Worm (Caenorhabditis elegans): ENCODE data around the gene C10G8.2.
A peak's percentile ranks its signal among the peaks of the same experiment; 100 is the strongest.

C10G8.2 gene

ce11 chrV:5275426-5276007 lies 38.7 kb upstream of the C10G8.2 start:
- TF ChIP-seq sptf-1 (tag; optimal IDR thresholded peaks at IDR 0.05), result no peak
- peak; percentile 14 for TF ChIP-seq nhr-90 (tag; optimal IDR thresholded peaks at IDR 0.05; ENCODE audit: poor library complexity)
- no peak for TF ChIP-seq efl-1 (optimal IDR thresholded peaks at IDR 0.05)
- TF ChIP-seq efl-1 (GFP tag; optimal IDR thresholded peaks at IDR 0.05 in 1 of 2), result peak in 1 of 2 experiments; percentile 39
- peak; percentile 69 for TF ChIP-seq nhr-85 (tag)
- no peak for TF ChIP-seq aly-2 (tag; optimal IDR thresholded peaks at IDR 0.05)

DNA sequence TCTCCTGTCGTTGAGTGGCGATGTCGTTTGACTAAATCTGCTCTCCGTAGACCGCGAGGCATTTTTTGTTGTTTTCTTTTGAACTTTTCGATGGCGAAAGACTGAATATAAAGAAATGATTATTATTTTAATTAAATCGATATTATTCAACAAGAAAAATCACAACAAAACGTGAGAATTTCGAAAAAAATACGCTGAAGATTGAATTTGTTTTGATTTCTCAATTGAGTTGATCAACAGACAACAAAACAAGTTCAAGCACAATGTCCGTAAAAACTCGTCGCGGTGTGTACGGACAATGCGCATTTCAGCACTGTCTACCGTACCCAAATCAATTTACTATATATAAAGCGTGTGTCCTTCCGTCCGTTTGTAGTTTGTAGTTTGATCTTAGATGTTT lies 36.2 kb upstream of the C10G8.2 start, which contains the start of gene B0238.9:
Gene B0238.9, minus strand, starts transcription at position 101 of the 400 bp plus-strand sequence.
- TF ChIP-seq ets-5 (GFP tag; IDR thresholded peaks at IDR 0.05) (no peak), mdl-1 (tag; optimal IDR thresholded peaks at IDR 0.05) (no peak), ceh-88 (GFP tag; IDR thresholded peaks at IDR 0.05) (no peak), vab-15 (tag; optimal IDR thresholded peaks at IDR 0.05) (no peak), lin-15B (tag; optimal IDR thresholded peaks at IDR 0.05) (no peak), nhr-71 (tag; optimal IDR thresholded peaks at IDR 0.05) (no peak), egl-13 (tag; optimal IDR thresholded peaks at IDR 0.05) (no peak), xbp-1 (tag; optimal IDR thresholded peaks at IDR 0.05) (no peak), mab-9 (GFP tag; IDR thresholded peaks at IDR 0.05) (no peak), skn-1 (tag; optimal IDR thresholded peaks at IDR 0.05) (no peak), C16A3.4 (tag; optimal IDR thresholded peaks at IDR 0.05) (no peak), ama-1 (optimal IDR thresholded peaks at IDR 0.05) (no peak), F16B12.6 (tag; optimal IDR thresholded peaks at IDR 0.05) (no peak), ces-1 (GFP tag; optimal IDR thresholded peaks at IDR 0.05) (no peak), lin-39 (tag; optimal IDR thresholded peaks at IDR 0.05) (no peak), nhr-84 (tag; optimal IDR thresholded peaks at IDR 0.05) (no peak), unc-30 (tag; optimal IDR thresholded peaks at IDR 0.05) (no peak), C04F5.9 (tag; optimal IDR thresholded peaks at IDR 0.05) (no peak)

ce11 chrV:5284270-5284980 lies 29.8 kb upstream of the C10G8.2 start:
- TF ChIP-seq ceh-8 (GFP tag; optimal IDR thresholded peaks at IDR 0.05) (peak; percentile 35), ceh-63 (GFP tag; optimal IDR thresholded peaks at IDR 0.05) (peak; percentile 46)

DNA sequence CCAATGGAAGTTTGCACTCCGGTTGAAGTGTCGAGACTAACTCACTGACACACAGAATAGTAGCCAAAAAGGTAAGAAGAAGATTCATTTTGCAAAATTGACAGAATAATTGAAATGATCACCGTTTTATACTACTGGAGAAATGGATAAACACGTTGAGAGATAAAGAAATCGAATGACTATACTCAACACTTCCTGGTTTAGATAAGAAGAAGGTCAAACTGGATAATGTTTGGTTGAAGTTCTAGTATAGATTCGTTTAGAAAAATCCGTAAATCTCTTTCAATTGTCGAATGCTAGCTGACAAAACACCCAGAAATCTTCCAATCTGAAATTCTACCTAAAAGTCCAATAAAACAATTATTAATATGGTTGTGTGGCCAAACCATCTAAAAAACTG lies 26.9 kb upstream of the C10G8.2 start, which contains the start of gene Y49G5A.1:
Gene Y49G5A.1, minus strand, starts transcription at position 101 of the 400 bp plus-strand sequence.
- no peak for TF ChIP-seq F16B12.6 (tag; optimal IDR thresholded peaks at IDR 0.05)
- TF ChIP-seq vab-15 (tag; optimal IDR thresholded peaks at IDR 0.05), result no peak
- no peak for TF ChIP-seq lsy-2 (tag; optimal IDR thresholded peaks at IDR 0.05)
- TF ChIP-seq hpl-2 (GFP tag; optimal IDR thresholded peaks at IDR 0.05), result no peak
- no peak for TF ChIP-seq nhr-47 (tag; optimal IDR thresholded peaks at IDR 0.05)
- no peak for TF ChIP-seq efl-3 (GFP tag; optimal IDR thresholded peaks at IDR 0.05)
- TF ChIP-seq xbp-1 (tag; optimal IDR thresholded peaks at IDR 0.05), result no peak
- TF ChIP-seq lin-13 (GFP tag; optimal IDR thresholded peaks at IDR 0.05), result no peak
- TF ChIP-seq jun-1 (tag; optimal IDR thresholded peaks at IDR 0.05), result no peak
- TF ChIP-seq ets-5 (GFP tag; IDR thresholded peaks at IDR 0.05), result no peak
- no peak for TF ChIP-seq blmp-1 (tag; optimal IDR thresholded peaks at IDR 0.05)
- TF ChIP-seq elt-3 (tag; optimal IDR thresholded peaks at IDR 0.05), result no peak

DNA sequence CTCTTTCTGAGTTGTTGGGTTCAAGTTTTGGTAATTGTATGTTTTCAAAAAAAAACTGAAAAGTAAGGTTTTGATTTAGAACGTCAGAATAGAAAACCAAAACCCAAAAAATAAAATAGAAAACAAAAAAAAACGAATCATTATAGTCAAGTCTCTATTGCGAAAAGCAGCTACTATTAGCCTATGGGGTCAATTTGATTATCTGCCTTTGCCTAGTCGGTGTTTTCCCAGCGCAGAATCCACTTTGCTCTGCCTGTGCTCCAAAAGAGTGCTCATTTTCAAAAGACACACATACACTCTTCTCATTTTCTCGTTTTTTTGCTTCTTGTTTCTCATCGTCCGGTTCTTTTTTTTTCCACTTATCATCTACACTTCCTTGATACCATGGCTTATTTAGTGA lies 25.5 kb upstream of the C10G8.2 start:
- TF ChIP-seq lin-35 (GFP tag; optimal IDR thresholded peaks at IDR 0.05), result no peak
- TF ChIP-seq ceh-90 (tag; optimal IDR thresholded peaks at IDR 0.05), result no peak
